Worm (Caenorhabditis elegans) whole organism, L4/young adult: Measurements from ENCODE around the gene srw-71.

Source experiments
- W03F9.2 ChIP-seq: fragments of 150-350 bp; optimal IDR thresholded peaks from 2 replicates; lab custom pipeline; 2014; ENCODE audit warnings: missing biosample characterization, missing genetic modification characterization
- dao-5 ChIP-seq: sonication (generic microtip); optimal IDR thresholded peaks from 2 replicates; lab custom pipeline; 2016; ENCODE audit warnings: missing genotype, missing genetic modification characterization, moderate library complexity, missing compliant biosample characterization

ce11 chrV:7391933-7392332 lies 39.0 kb downstream of the srw-71 start, which contains the start of gene fbxa-105:
- TF ChIP-seq dao-5: no peak
- TF ChIP-seq W03F9.2 (tag; lab: Kevin White, UChicago): no peak
